Worm (Caenorhabditis elegans) whole organism, young adult: ENCODE data around the gene decr-1.3.
A peak's percentile ranks its signal among the peaks of the same experiment; 100 is the strongest.

Source experiments
- B0019.2 ChIP-seq: fragments of 200-800 bp; sonication (Bioruptor generic); conservative IDR thresholded peaks from 2 replicates; pipeline ENCODE4 v1.3.6; 2022; ENCODE audit warnings: missing genetic modification reagents, missing genetic modification characterization, missing compliant biosample characterization
- B0336.3 ChIP-seq: fragments of 200-800 bp; sonication (Bioruptor generic); IDR thresholded peaks from 2 replicates; pipeline ENCODE4 v1.3.6; 2022; ENCODE audit warnings: missing genetic modification characterization, missing compliant biosample characterization
- C06A6.2 ChIP-seq: fragments of 200-800 bp; sonication (Bioruptor generic); conservative IDR thresholded peaks from 2 replicates; pipeline ENCODE4 v1.3.6; 2022; ENCODE audit warnings: missing genetic modification characterization, missing compliant biosample characterization
- F10E7.11 ChIP-seq: sonication (generic microtip); optimal IDR thresholded peaks from 2 replicates; lab custom pipeline; 2017; ENCODE audit warnings: mild to moderate bottlenecking, missing genetic modification characterization, moderate library complexity, missing compliant biosample characterization
- F23B12.7 ChIP-seq: sonication (generic microtip); optimal IDR thresholded peaks from 2 replicates; lab custom pipeline; 2017; ENCODE audit warnings: missing genetic modification characterization, mild to moderate bottlenecking, missing compliant biosample characterization, antibody characterized with exemption, moderate library complexity; ENCODE audit not compliant: insufficient read depth
- F52B5.7 ChIP-seq: sonication (generic microtip); optimal IDR thresholded peaks from 2 replicates; lab custom pipeline; 2016; ENCODE audit warnings: mild to moderate bottlenecking, missing genetic modification characterization, missing compliant biosample characterization
- F55B11.4 ChIP-seq: sonication (generic microtip); optimal IDR thresholded peaks from 2 replicates; lab custom pipeline; 2016; ENCODE audit warnings: missing compliant biosample characterization, missing genetic modification characterization, borderline replicate concordance; ENCODE audit not compliant: insufficient read depth
- F57C9.4 ChIP-seq: sonication (generic microtip); optimal IDR thresholded peaks from 2 replicates; lab custom pipeline; 2017; ENCODE audit warnings: mild to moderate bottlenecking, missing genetic modification characterization, missing compliant biosample characterization
- K12H6.12 ChIP-seq: fragments of 200-800 bp; sonication (Bioruptor generic); optimal IDR thresholded peaks from 2 replicates; lab custom pipeline; 2018; ENCODE audit warnings: mild to moderate bottlenecking, missing genetic modification characterization, missing compliant biosample characterization
- T26A5.8 ChIP-seq: sonication (generic microtip); optimal IDR thresholded peaks from 2 replicates; lab custom pipeline; 2016; ENCODE audit warnings: missing genetic modification characterization, missing compliant biosample characterization
- Y53F4B.3 ChIP-seq: fragments of 200-800 bp; sonication (Bioruptor generic); IDR thresholded peaks from 2 replicates; pipeline ENCODE4 v1.3.6; 2022; ENCODE audit warnings: missing genetic modification reagents, missing genetic modification characterization, missing compliant biosample characterization
- Y53G8AR.9 ChIP-seq: fragments of 200-800 bp; sonication (Bioruptor generic); conservative IDR thresholded peaks from 2 replicates; pipeline ENCODE4 v1.3.6; 2022; ENCODE audit warnings: missing genetic modification reagents, missing genetic modification characterization, missing compliant biosample characterization
- Y56A3A.18 ChIP-seq: fragments of 200-800 bp; sonication (Bioruptor generic); IDR thresholded peaks from 2 replicates; pipeline ENCODE4 v1.3.6; 2022; ENCODE audit warnings: missing genetic modification reagents, missing genetic modification characterization, missing compliant biosample characterization
- Y79H2A.3 ChIP-seq: fragments of 200-800 bp; sonication (Bioruptor generic); conservative IDR thresholded peaks from 2 replicates; pipeline ENCODE4 v1.3.6; 2022; ENCODE audit warnings: missing genetic modification reagents, missing genetic modification characterization, missing compliant biosample characterization
- Y95B8A.8 ChIP-seq: fragments of 200-800 bp; sonication (Bioruptor generic); IDR thresholded peaks from 2 replicates; pipeline ENCODE4 v1.3.6; 2022; ENCODE audit warnings: missing genetic modification reagents, missing genetic modification characterization, missing compliant biosample characterization
- ZK185.1 ChIP-seq: sonication (generic microtip); optimal IDR thresholded peaks from 2 replicates; lab custom pipeline; 2016; ENCODE audit warnings: mild to moderate bottlenecking, missing genetic modification characterization, missing compliant biosample characterization; ENCODE audit not compliant: poor library complexity, severe bottlenecking
- ama-1 ChIP-seq, 3 experiments: fragments of 150-350 bp in 1 of 3; sonication (generic microtip) in 2 of 3; optimal IDR thresholded peaks; 2 replicates each; lab custom pipeline; 2014 to 2018; ENCODE audit warnings: missing biosample characterization in 2 of 3, missing genetic modification characterization in 2 of 3, missing genetic modification reagents in 2 of 3
- aptf-2 ChIP-seq: fragments of 200-800 bp; sonication (Bioruptor generic); conservative IDR thresholded peaks from 2 replicates; pipeline ENCODE4 v1.3.6; 2022; ENCODE audit warnings: missing genetic modification reagents, missing genetic modification characterization, missing compliant biosample characterization
- atf-7 ChIP-seq: sonication (generic microtip); optimal IDR thresholded peaks from 2 replicates; lab custom pipeline; 2017; ENCODE audit warnings: mild to moderate bottlenecking, missing genetic modification characterization, missing compliant biosample characterization
- bed-2 ChIP-seq: fragments of 200-800 bp; sonication (Bioruptor generic); IDR thresholded peaks from 2 replicates; pipeline ENCODE4 v1.3.6; 2022; ENCODE audit warnings: missing genetic modification reagents, missing genetic modification characterization, missing compliant biosample characterization
- cebp-1 ChIP-seq, 2 experiments: fragments of 200-800 bp in 1 of 2; sonication (Bioruptor generic) in 1 of 2; sonication (generic microtip) in 1 of 2; IDR thresholded peaks in 1 of 2; optimal IDR thresholded peaks in 1 of 2; 2 replicates each; pipeline versions ENCODE4 v1.3.6 to Lab custom; 2017 to 2022; ENCODE audit warnings: missing compliant biosample characterization in 2 of 2, missing genetic modification characterization in 2 of 2, mild to moderate bottlenecking in 1 of 2, missing genetic modification reagents in 1 of 2, moderate library complexity in 1 of 2
- ceh-100 ChIP-seq: fragments of 200-800 bp; sonication (Bioruptor generic); IDR thresholded peaks from 2 replicates; pipeline ENCODE4 v1.3.6; 2022; ENCODE audit warnings: missing genetic modification reagents, missing genetic modification characterization, missing compliant biosample characterization
- ceh-40 ChIP-seq: fragments of 200-800 bp; sonication (Bioruptor generic); IDR thresholded peaks from 2 replicates; pipeline ENCODE4 v1.3.6; 2022; ENCODE audit warnings: missing genetic modification characterization, missing compliant biosample characterization
- ceh-79 ChIP-seq: sonication (generic microtip); optimal IDR thresholded peaks from 2 replicates; lab custom pipeline; 2017; ENCODE audit warnings: mild to moderate bottlenecking, missing genetic modification characterization, missing compliant biosample characterization
- dox-1 ChIP-seq: fragments of 200-800 bp; sonication (Bioruptor generic); IDR thresholded peaks from 2 replicates; pipeline ENCODE4 v1.3.6; 2022; ENCODE audit warnings: missing genetic modification reagents, missing genetic modification characterization, missing compliant biosample characterization
- efl-1 ChIP-seq: fragments of 150-350 bp; optimal IDR thresholded peaks from 2 replicates; lab custom pipeline; 2014; ENCODE audit warnings: missing biosample characterization, missing genetic modification reagents, missing genetic modification characterization
- egl-18 ChIP-seq: fragments of 200-800 bp; sonication (Bioruptor generic); IDR thresholded peaks from 2 replicates; pipeline ENCODE4 v1.3.6; 2022; ENCODE audit warnings: missing genetic modification reagents, missing genetic modification characterization, missing compliant biosample characterization
- ekl-4 ChIP-seq: fragments of 200-800 bp; sonication (Bioruptor generic); IDR thresholded peaks from 2 replicates; pipeline ENCODE4 v1.3.6; 2022; ENCODE audit warnings: missing genetic modification reagents, missing genetic modification characterization, missing compliant biosample characterization
- gei-17 ChIP-seq: fragments of 200-800 bp; sonication (Bioruptor generic); optimal IDR thresholded peaks from 2 replicates; lab custom pipeline; 2018; ENCODE audit warnings: mild to moderate bottlenecking, missing genetic modification characterization, missing compliant biosample characterization
- hlh-12 ChIP-seq: sonication (generic microtip); optimal IDR thresholded peaks from 2 replicates; lab custom pipeline; 2016; ENCODE audit warnings: missing genetic modification characterization, missing compliant biosample characterization
- hmg-20 ChIP-seq: fragments of 200-800 bp; sonication (Bioruptor generic); IDR thresholded peaks from 2 replicates; pipeline ENCODE4 v1.3.6; 2022; ENCODE audit warnings: missing genetic modification reagents, missing genetic modification characterization, missing compliant biosample characterization
- lag-1 ChIP-seq: fragments of 200-800 bp; sonication (Bioruptor generic); IDR thresholded peaks from 2 replicates; pipeline ENCODE4 v1.3.6; 2022; ENCODE audit warnings: missing genetic modification reagents, missing genetic modification characterization, missing compliant biosample characterization
- lir-1 ChIP-seq: fragments of 200-800 bp; sonication (Bioruptor generic); conservative IDR thresholded peaks from 2 replicates; pipeline ENCODE4 v1.3.6; 2022; ENCODE audit warnings: missing genetic modification reagents, missing genetic modification characterization, missing compliant biosample characterization
- lsl-1 ChIP-seq: fragments of 200-800 bp; sonication (Bioruptor generic); optimal IDR thresholded peaks from 2 replicates; lab custom pipeline; 2018; ENCODE audit warnings: mild to moderate bottlenecking, missing genetic modification characterization, moderate library complexity, missing compliant biosample characterization
- madf-8 ChIP-seq: fragments of 200-800 bp; sonication (Bioruptor generic); conservative IDR thresholded peaks from 2 replicates; pipeline ENCODE4 v1.3.6; 2022; ENCODE audit warnings: missing genetic modification reagents, missing genetic modification characterization, missing compliant biosample characterization
- mcd-1 ChIP-seq: fragments of 200-800 bp; sonication (Bioruptor generic); IDR thresholded peaks from 2 replicates; pipeline ENCODE4 v1.3.6; 2022; ENCODE audit warnings: missing genetic modification reagents, missing genetic modification characterization, missing compliant biosample characterization
- mel-28 ChIP-seq: sonication (generic microtip); optimal IDR thresholded peaks from 2 replicates; lab custom pipeline; 2016; ENCODE audit warnings: borderline replicate concordance, mild to moderate bottlenecking, missing genetic modification characterization, missing compliant biosample characterization
- nhr-120 ChIP-seq: fragments of 200-800 bp; sonication (Bioruptor generic); IDR thresholded peaks from 2 replicates; pipeline ENCODE4 v1.3.6; 2022; ENCODE audit warnings: missing genetic modification characterization, missing compliant biosample characterization
- nhr-90 ChIP-seq: sonication (generic microtip); optimal IDR thresholded peaks from 2 replicates; lab custom pipeline; 2016; ENCODE audit warnings: missing genotype, mild to moderate bottlenecking, missing genetic modification characterization, missing compliant biosample characterization
- pha-4 ChIP-seq: fragments of 150-350 bp; sonication (generic microtip); optimal IDR thresholded peaks from 2 replicates; lab custom pipeline; 2014; ENCODE audit warnings: missing biosample characterization, missing genetic modification reagents, missing genetic modification characterization
- rpc-1 ChIP-seq, 2 experiments: fragments of 150-350 bp in 1 of 2; sonication (generic microtip) in 1 of 2; optimal IDR thresholded peaks; 2 replicates each; lab custom pipeline; 2014 to 2018; ENCODE audit warnings: missing biosample characterization in 1 of 2, missing genetic modification characterization in 1 of 2, missing genetic modification reagents in 1 of 2, missing genotype in 1 of 2
- unc-130 ChIP-seq: sonication (generic microtip); optimal IDR thresholded peaks from 2 replicates; lab custom pipeline; 2016; ENCODE audit warnings: missing genetic modification reagents, missing genetic modification characterization, missing compliant biosample characterization
- unc-62 ChIP-seq: fragments of 150-350 bp; optimal IDR thresholded peaks from 2 replicates; lab custom pipeline; 2014; ENCODE audit warnings: missing biosample characterization, missing genetic modification reagents, missing genetic modification characterization
- ztf-22 ChIP-seq: fragments of 200-800 bp; sonication (Bioruptor generic); optimal IDR thresholded peaks from 2 replicates; lab custom pipeline; 2018; ENCODE audit warnings: mild to moderate bottlenecking, missing genetic modification characterization, moderate library complexity, missing compliant biosample characterization
- ztf-25 ChIP-seq: fragments of 200-800 bp; sonication (Bioruptor generic); IDR thresholded peaks from 2 replicates; pipeline ENCODE4 v1.3.6; 2022; ENCODE audit warnings: missing genetic modification reagents, missing genetic modification characterization, missing compliant biosample characterization
- ztf-3 ChIP-seq: fragments of 200-800 bp; sonication (Bioruptor generic); optimal IDR thresholded peaks from 2 replicates; lab custom pipeline; 2018; ENCODE audit warnings: mild to moderate bottlenecking, missing genetic modification characterization, missing compliant biosample characterization

decr-1.3 gene

DNA sequence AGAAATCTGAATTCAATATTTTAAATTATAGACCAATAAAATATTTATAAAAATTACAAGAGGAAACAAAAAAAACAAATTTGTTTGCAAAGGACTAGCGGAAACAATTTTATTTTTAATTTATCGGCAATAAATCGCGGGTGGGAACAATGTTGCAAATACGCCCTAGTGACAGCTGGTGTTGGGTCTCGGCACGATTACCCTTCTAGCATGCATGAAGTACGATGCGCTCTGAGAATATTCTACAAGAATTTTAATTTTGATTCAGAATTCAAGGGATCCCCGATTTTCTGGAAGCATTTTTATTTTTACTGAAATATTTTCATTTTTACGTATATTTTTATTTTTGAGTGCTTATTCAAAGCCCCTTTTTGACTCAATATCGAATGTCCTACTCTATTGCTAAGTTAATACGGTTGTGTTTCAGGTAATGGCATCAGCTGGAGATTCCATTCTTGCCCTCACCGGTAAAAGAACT is 11.7 kb upstream of the decr-1.3 start, which contains the start of the genes mig-5 and cct-1 (continued):
- TF ChIP-seq F10E7.11 (tag; lab: Kevin White, UChicago), result no peak
- peak; percentile 79 for TF ChIP-seq B0336.3 (GFP tag; lab: Robert Waterston, UW)
- peak; percentile 83 for TF ChIP-seq F23B12.7 (tag; lab: Kevin White, UChicago)
- TF ChIP-seq lsl-1 (GFP tag; lab: Kevin White, UChicago), result peak; percentile 79
- TF ChIP-seq mcd-1 (GFP tag; lab: Robert Waterston, UW), result peak; percentile 99
- TF ChIP-seq lir-1 (GFP tag; lab: Robert Waterston, UW), result peak; percentile 74
- TF ChIP-seq nhr-120 (GFP tag; lab: Robert Waterston, UW), result no peak
- TF ChIP-seq aptf-2, result no peak
- TF ChIP-seq ceh-40 (GFP tag; lab: Robert Waterston, UW), result no peak
- peak; percentile 81 for TF ChIP-seq efl-1
- TF ChIP-seq Y95B8A.8 (GFP tag; lab: Robert Waterston, UW), result peak; percentile 74; the same call in 1 of the 2 replicates
- TF ChIP-seq ztf-25 (GFP tag; lab: Robert Waterston, UW), result no peak
- TF ChIP-seq Y53F4B.3, result no peak
- no peak for TF ChIP-seq hlh-12 (tag; lab: Kevin White, UChicago)
- peak; percentile 52; the same call in 1 of the 2 replicates for TF ChIP-seq cebp-1 (GFP tag; IDR thresholded peaks at IDR 0.05; lab: Robert Waterston, UW)
- TF ChIP-seq cebp-1 (tag; optimal IDR thresholded peaks at IDR 0.05; lab: Kevin White, UChicago), result no peak
- TF ChIP-seq T26A5.8 (tag; lab: Kevin White, UChicago), result no peak
- peak; percentile 73 for TF ChIP-seq atf-7
- TF ChIP-seq unc-62, result no peak
- TF ChIP-seq ztf-22 (GFP tag; lab: Kevin White, UChicago), result no peak
- TF ChIP-seq mel-28, result no peak
- TF ChIP-seq Y53G8AR.9 (GFP tag; lab: Robert Waterston, UW), result peak; percentile 77; the same call in 1 of the 2 replicates
- TF ChIP-seq F55B11.4, result no peak
- TF ChIP-seq nhr-90 (tag; lab: Kevin White, UChicago), result no peak
- TF ChIP-seq pha-4 (tag; lab: Kevin White, UChicago), result peak; percentile 86
- TF ChIP-seq ztf-3 (GFP tag; lab: Kevin White, UChicago), result peak; percentile 27
- TF ChIP-seq K12H6.12 (tag; lab: Kevin White, UChicago), result peak; percentile 77
- TF ChIP-seq lag-1 (GFP tag; lab: Robert Waterston, UW), result no peak
- no peak for TF ChIP-seq F52B5.7 (tag; lab: Kevin White, UChicago)
- TF ChIP-seq gei-17 (GFP tag; lab: Kevin White, UChicago), result peak; percentile 64
- peak; percentile 95 for TF ChIP-seq dox-1 (GFP tag; lab: Robert Waterston, UW)
- TF ChIP-seq hmg-20 (GFP tag; lab: Robert Waterston, UW), result peak; percentile 73; the same call in 1 of the 2 replicates
- TF ChIP-seq ceh-100 (GFP tag; lab: Robert Waterston, UW), result peak; percentile 82
- TF ChIP-seq ZK185.1 (tag; lab: Kevin White, UChicago), result peak; percentile 96
- 0 out of 2 replicates have a peak, but pooled peaks have one; percentile 22 for TF ChIP-seq B0019.2
- TF ChIP-seq F57C9.4 (tag; lab: Kevin White, UChicago), result no peak
- peak; percentile 91 for TF ChIP-seq ekl-4 (GFP tag; lab: Robert Waterston, UW)
- TF ChIP-seq madf-8 (GFP tag; lab: Robert Waterston, UW), result peak; percentile 71
- no peak for TF ChIP-seq egl-18 (GFP tag; lab: Robert Waterston, UW)
- no peak for TF ChIP-seq ama-1 (optimal IDR thresholded peaks at IDR 0.05; lab: Kevin White, UChicago)
- TF ChIP-seq ama-1 (GFP tag; optimal IDR thresholded peaks at IDR 0.05; lab: Kevin White, UChicago), result no peak
- TF ChIP-seq ceh-79 (tag; lab: Kevin White, UChicago), result no peak
- no peak for TF ChIP-seq Y79H2A.3 (GFP tag; lab: Robert Waterston, UW)
- TF ChIP-seq bed-2 (GFP tag; lab: Robert Waterston, UW), result no peak
- peak; percentile 86; the same call in 1 of the 2 replicates for TF ChIP-seq Y56A3A.18 (GFP tag; lab: Robert Waterston, UW)
- peak; percentile 41 for TF ChIP-seq rpc-1 (optimal IDR thresholded peaks at IDR 0.05; lab: Kevin White, UChicago)
- TF ChIP-seq rpc-1 (tag; optimal IDR thresholded peaks at IDR 0.05; lab: Kevin White, UChicago), result no peak
- TF ChIP-seq C06A6.2, result peak; percentile 86
- TF ChIP-seq unc-130 (GFP tag; lab: Kevin White, UChicago), result peak; percentile 67
